Fruit fly (Drosophila melanogaster) whole organism, embryonic: Measurements from ENCODE around the gene CG16756.
A peak's percentile ranks its signal among the peaks of the same experiment; 100 is the strongest.

Experiments
- CG11085 ChIP-seq: fragments of 200-800 bp; sonication (Bioruptor generic); IDR thresholded peaks from 2 replicates; pipeline ENCODE4 v1.3.6; 2022; ENCODE audit warnings: missing biosample characterization, missing genetic modification characterization
- CG11695 ChIP-seq: fragments of 200-800 bp; sonication (Bioruptor generic); IDR thresholded peaks from 3 replicates; pipeline ENCODE4 v1.3.6; 2022; ENCODE audit warnings: missing biosample characterization, missing genetic modification characterization
- CG12299 ChIP-seq: fragments of 200-800 bp; sonication (Bioruptor generic); optimal IDR thresholded peaks from 2 replicates; lab custom pipeline; 2018; ENCODE audit warnings: missing biosample characterization, mild to moderate bottlenecking, missing genetic modification characterization
- CG1233 ChIP-seq: fragments of 200-800 bp; sonication (Bioruptor generic); optimal IDR thresholded peaks from 4 replicates; lab custom pipeline; 2018; ENCODE audit warnings: missing biosample characterization, mild to moderate bottlenecking, missing genetic modification characterization
- CG12942 ChIP-seq: fragments of 200-800 bp; sonication (Bioruptor generic); optimal IDR thresholded peaks from 3 replicates; lab custom pipeline; 2016; ENCODE audit warnings: missing biosample characterization, missing genetic modification characterization
- CG13123 ChIP-seq: fragments of 200-800 bp; sonication (Bioruptor generic); optimal IDR thresholded peaks from 2 replicates; lab custom pipeline; 2016; ENCODE audit warnings: missing biosample characterization, missing genetic modification characterization
- CG15514 ChIP-seq: fragments of 200-800 bp; sonication (Bioruptor generic); optimal IDR thresholded peaks from 3 replicates; lab custom pipeline; 2017; ENCODE audit warnings: missing biosample characterization, missing genetic modification characterization, mild to moderate bottlenecking, moderate library complexity, missing genetic modification reagents
- CG1603 ChIP-seq: fragments of 200-800 bp; sonication (Bioruptor generic); optimal IDR thresholded peaks from 2 replicates; lab custom pipeline; 2019; ENCODE audit warnings: missing biosample characterization, mild to moderate bottlenecking, missing genetic modification characterization, moderate library complexity
- CG16815 ChIP-seq: fragments of 200-800 bp; sonication (Bioruptor generic); optimal IDR thresholded peaks from 3 replicates; lab custom pipeline; 2017; ENCODE audit warnings: missing biosample characterization, mild to moderate bottlenecking, missing genetic modification characterization
- CG17361 ChIP-seq: fragments of 200-800 bp; sonication (Bioruptor generic); IDR thresholded peaks from 3 replicates; pipeline ENCODE4 v1.3.6; 2022; ENCODE audit warnings: missing biosample characterization, missing genetic modification characterization
- CG17568 ChIP-seq: fragments of 200-800 bp; sonication (Bioruptor generic); optimal IDR thresholded peaks from 2 replicates; lab custom pipeline; 2018; ENCODE audit warnings: missing biosample characterization, mild to moderate bottlenecking, missing genetic modification characterization, moderate library complexity
- CG3065 ChIP-seq: fragments of 200-800 bp; sonication (Bioruptor generic); optimal IDR thresholded peaks from 2 replicates; lab custom pipeline; 2016; ENCODE audit warnings: missing biosample characterization, missing genetic modification characterization
- CG31224 ChIP-seq: fragments of 200-800 bp; sonication (Bioruptor generic); IDR thresholded peaks from 2 replicates; pipeline ENCODE4 v1.3.6; 2022; ENCODE audit warnings: missing biosample characterization, missing genetic modification characterization
- CG4360 ChIP-seq: fragments of 200-800 bp; sonication (Bioruptor generic); IDR thresholded peaks from 2 replicates; pipeline ENCODE4 v1.3.6; 2022; ENCODE audit warnings: missing biosample characterization, missing genetic modification characterization
- CG4617 ChIP-seq: fragments of 200-800 bp; sonication (Bioruptor generic); optimal IDR thresholded peaks from 3 replicates; lab custom pipeline; 2016; ENCODE audit warnings: missing biosample characterization, missing genetic modification characterization, borderline replicate concordance
- CG6175 ChIP-seq: fragments of 200-800 bp; sonication (Bioruptor generic); IDR thresholded peaks from 3 replicates; pipeline ENCODE4 v1.3.6; 2022; ENCODE audit warnings: missing biosample characterization, missing genetic modification characterization
- CG6272 ChIP-seq: fragments of 200-800 bp; sonication (Bioruptor generic); IDR thresholded peaks from 2 replicates; pipeline ENCODE4 v1.3.6; 2022; ENCODE audit warnings: missing biosample characterization, missing genetic modification characterization
- CG6689 ChIP-seq: fragments of 200-800 bp; sonication (Bioruptor generic); IDR thresholded peaks from 2 replicates; pipeline ENCODE4 v1.3.6; 2022; ENCODE audit warnings: missing biosample characterization, missing genetic modification characterization
- CG9437 ChIP-seq: fragments of 200-800 bp; sonication (Bioruptor generic); optimal IDR thresholded peaks from 2 replicates; lab custom pipeline; 2018; ENCODE audit warnings: missing biosample characterization, mild to moderate bottlenecking, missing genetic modification characterization
- CHES-1-like ChIP-seq: fragments of 200-800 bp; sonication (Bioruptor generic); optimal IDR thresholded peaks from 2 replicates; lab custom pipeline; 2016; ENCODE audit warnings: missing biosample characterization, missing genetic modification characterization
- CrebB ChIP-seq: fragments of 200-800 bp; sonication (Bioruptor generic); optimal IDR thresholded peaks from 3 replicates; lab custom pipeline; 2018; ENCODE audit warnings: missing biosample characterization, mild to moderate bottlenecking, missing genetic modification characterization
- Fer3 ChIP-seq: fragments of 200-800 bp; sonication (Bioruptor generic); optimal IDR thresholded peaks from 2 replicates; lab custom pipeline; 2018; ENCODE audit warnings: missing biosample characterization, mild to moderate bottlenecking, missing genetic modification characterization, moderate library complexity
- Hr78 ChIP-seq, 2 experiments: fragments of 200-800 bp in 1 of 2; fragments of >200 bp in 1 of 2; sonication (Bioruptor generic) in 1 of 2; optimal IDR thresholded peaks; 2 replicates each; lab custom pipeline; 2017 to 2019; ENCODE audit warnings: missing biosample characterization in 2 of 2, missing genetic modification characterization in 2 of 2, mild to moderate bottlenecking in 1 of 2, moderate library complexity in 1 of 2
- Hsf ChIP-seq: fragments of 200-800 bp; sonication (Bioruptor generic); optimal IDR thresholded peaks from 3 replicates; lab custom pipeline; 2016; ENCODE audit warnings: missing biosample characterization, missing genetic modification characterization
- Mad ChIP-seq: fragments of 200-800 bp; sonication (Bioruptor generic); optimal IDR thresholded peaks from 2 replicates; lab custom pipeline; 2016; ENCODE audit warnings: missing biosample characterization, missing genetic modification characterization
- Mes4 ChIP-seq: fragments of 200-800 bp; sonication (Bioruptor generic); optimal IDR thresholded peaks from 2 replicates; lab custom pipeline; 2016; ENCODE audit warnings: missing biosample characterization, missing genetic modification characterization
- Pdp1 ChIP-seq, 2 experiments: fragments of 200-800 bp; sonication (Bioruptor generic); optimal IDR thresholded peaks; 3 replicates each; lab custom pipeline; 2016; ENCODE audit warnings: missing biosample characterization in 2 of 2, missing genetic modification characterization in 2 of 2, mild to moderate bottlenecking in 1 of 2, moderate library complexity in 1 of 2
- Sin3A ChIP-seq: fragments of >200 bp; optimal IDR thresholded peaks from 2 replicates; lab custom pipeline; 2018
- al ChIP-seq: fragments of 200-800 bp; sonication (Bioruptor generic); IDR thresholded peaks from 2 replicates; pipeline ENCODE4 v1.3.6; 2022; ENCODE audit warnings: missing biosample characterization, missing genetic modification characterization
- az2 ChIP-seq: fragments of 200-800 bp; sonication (Bioruptor generic); optimal IDR thresholded peaks from 3 replicates; lab custom pipeline; 2016; ENCODE audit warnings: missing biosample characterization, missing genetic modification characterization
- cg ChIP-seq: fragments of 200-800 bp; sonication (Bioruptor generic); optimal IDR thresholded peaks from 3 replicates; lab custom pipeline; 2019; ENCODE audit warnings: missing biosample characterization, mild to moderate bottlenecking, missing genetic modification characterization, moderate library complexity
- dimm ChIP-seq: fragments of 200-800 bp; sonication (Bioruptor generic); IDR thresholded peaks from 2 replicates; pipeline ENCODE4 v1.3.6; 2022; ENCODE audit warnings: missing biosample characterization, missing genetic modification characterization
- dm ChIP-seq: fragments of 200-800 bp; sonication (Bioruptor generic); optimal IDR thresholded peaks from 3 replicates; lab custom pipeline; 2016; ENCODE audit warnings: missing biosample characterization, missing genetic modification characterization
- jigr1 ChIP-seq: fragments of 200-800 bp; sonication (Bioruptor generic); IDR thresholded peaks from 3 replicates; pipeline ENCODE4 v1.3.6; 2022; ENCODE audit warnings: missing biosample characterization, missing genetic modification characterization
- jumu ChIP-seq: fragments of 200-800 bp; sonication (Bioruptor generic); optimal IDR thresholded peaks from 3 replicates; lab custom pipeline; 2016; ENCODE audit warnings: missing biosample characterization, missing genetic modification characterization
- lab ChIP-seq: fragments of 200-800 bp; sonication (Bioruptor generic); optimal IDR thresholded peaks from 3 replicates; lab custom pipeline; 2017; ENCODE audit warnings: missing biosample characterization, missing genetic modification characterization, mild to moderate bottlenecking, moderate library complexity, missing genetic modification reagents
- lola ChIP-seq, 3 experiments: fragments of >200 bp in 2 of 3; fragments of 200-800 bp in 1 of 3; sonication (Bioruptor generic) in 1 of 3; optimal IDR thresholded peaks; 2 replicates each; lab custom pipeline; 2017 to 2019; ENCODE audit warnings: missing biosample characterization in 3 of 3, missing genetic modification characterization in 3 of 3, mild to moderate bottlenecking in 1 of 3, moderate library complexity in 1 of 3
- nmo ChIP-seq: fragments of 200-800 bp; sonication (Bioruptor generic); optimal IDR thresholded peaks from 2 replicates; lab custom pipeline; 2018; ENCODE audit warnings: missing biosample characterization, mild to moderate bottlenecking, missing genetic modification characterization, moderate library complexity
- pan ChIP-seq, 4 experiments: fragments of >200 bp in 3 of 4; fragments of 200-800 bp in 1 of 4; sonication (Bioruptor generic) in 1 of 4; optimal IDR thresholded peaks in 3 of 4; IDR thresholded peaks in 1 of 4; 2 replicates each; pipeline versions ENCODE4 v1.3.6 to Lab custom; 2017 to 2022; ENCODE audit warnings: missing biosample characterization in 2 of 4, missing genetic modification characterization in 2 of 4, mixed read lengths in 1 of 4
- pzg ChIP-seq: fragments of 200-800 bp; sonication (Bioruptor generic); optimal IDR thresholded peaks from 3 replicates; lab custom pipeline; 2018; ENCODE audit warnings: missing biosample characterization, mild to moderate bottlenecking, missing genetic modification characterization, moderate library complexity
- run ChIP-seq: fragments of 200-800 bp; sonication (Bioruptor generic); optimal IDR thresholded peaks from 3 replicates; lab custom pipeline; 2018; ENCODE audit warnings: missing biosample characterization, mild to moderate bottlenecking, missing genetic modification characterization
- salm ChIP-seq: fragments of 200-800 bp; sonication (Bioruptor generic); optimal IDR thresholded peaks from 2 replicates; lab custom pipeline; 2018; ENCODE audit warnings: missing biosample characterization, mild to moderate bottlenecking, missing genetic modification characterization
- sim ChIP-seq: fragments of 200-800 bp; sonication (Bioruptor generic); IDR thresholded peaks from 2 replicates; pipeline ENCODE4 v1.3.6; 2022; ENCODE audit warnings: missing biosample characterization, missing genetic modification characterization
- sr ChIP-seq: fragments of 200-800 bp; sonication (Bioruptor generic); IDR thresholded peaks from 3 replicates; pipeline ENCODE4 v1.3.6; 2022; ENCODE audit warnings: missing biosample characterization, missing genetic modification characterization
- tna ChIP-seq: fragments of 200-800 bp; sonication (Bioruptor generic); IDR thresholded peaks from 2 replicates; pipeline ENCODE4 v1.3.6; 2022; ENCODE audit warnings: missing biosample characterization, missing genetic modification characterization; ENCODE audit not compliant: partially characterized antibody
- yki ChIP-seq: fragments of >200 bp; optimal IDR thresholded peaks from 3 replicates; lab custom pipeline; 2018
- zen ChIP-seq: fragments of 200-800 bp; sonication (Bioruptor generic); optimal IDR thresholded peaks from 3 replicates; lab custom pipeline; 2018; ENCODE audit warnings: missing biosample characterization, mild to moderate bottlenecking, missing genetic modification characterization, moderate library complexity
- zfh2 ChIP-seq: fragments of 200-800 bp; sonication (Bioruptor generic); optimal IDR thresholded peaks from 2 replicates; lab custom pipeline; 2016; ENCODE audit warnings: missing biosample characterization, missing genetic modification characterization

Gene CG16756

dm6 chrX:5429778-5430576 is 2.7 kb downstream of the CG16756 start (continued):
- TF ChIP-seq CG11695 (GFP tag; lab: Robert Waterston, UW) = peak; percentile 88
- TF ChIP-seq dm (GFP tag; lab: Kevin White, UChicago) = peak; percentile 27
- peak; percentile 55 for TF ChIP-seq Mad (GFP tag; lab: Kevin White, UChicago)
- TF ChIP-seq dimm (GFP tag; lab: Robert Waterston, UW) = 0 out of 2 replicates have a peak, but pooled peaks have one; percentile 36
- TF ChIP-seq az2 (GFP tag; lab: Kevin White, UChicago) = peak; percentile 68
- peak; percentile 74 for TF ChIP-seq CG12299 (tag; lab: Kevin White, UChicago)
- TF ChIP-seq CrebB (tag; lab: Kevin White, UChicago) = peak; percentile 64
- TF ChIP-seq CG4617 (GFP tag; lab: Kevin White, UChicago) = peak; percentile 11
- TF ChIP-seq CG17361 = peak; percentile 82
- no peak for TF ChIP-seq CG3065 (GFP tag; lab: Kevin White, UChicago)
- peak; percentile 54; the same call in 2 of the 3 replicates for TF ChIP-seq jigr1
- TF ChIP-seq CG6272 (GFP tag; lab: Robert Waterston, UW) = peak; percentile 58
- TF ChIP-seq Hsf (GFP tag; lab: Kevin White, UChicago) = peak; percentile 78
- peak; percentile 66 for TF ChIP-seq CG12942
- peak; percentile 90 for TF ChIP-seq lab (GFP tag; lab: Kevin White, UChicago)
- TF ChIP-seq Sin3A (lab: Kevin White, UChicago) = no peak
- peak; percentile 78 for TF ChIP-seq CG31224 (GFP tag; lab: Robert Waterston, UW)
- no peak for TF ChIP-seq pan (optimal IDR thresholded peaks at IDR 0.05; lab: Kevin White, UChicago)
- peak in 1 of 2 experiments; percentile 83 for TF ChIP-seq pan (GFP tag; optimal IDR thresholded peaks at IDR 0.05 in 1 of 2, IDR thresholded peaks at IDR 0.05 in 1 of 2)
- peak; percentile 85 for TF ChIP-seq CHES-1-like
- peak; percentile 79 for TF ChIP-seq nmo (GFP tag; lab: Kevin White, UChicago)
- TF ChIP-seq zen = no peak
- peak; percentile 71 for TF ChIP-seq zfh2 (GFP tag; lab: Kevin White, UChicago)
- TF ChIP-seq tna (GFP tag; lab: Robert Waterston, UW) = no peak
- no peak for TF ChIP-seq yki
- TF ChIP-seq Hr78 (GFP tag; optimal IDR thresholded peaks at IDR 0.05; lab: Kevin White, UChicago) = peak in 1 of 2 experiments; percentile 0
- TF ChIP-seq cg (GFP tag; lab: Kevin White, UChicago) = peak; percentile 34
- peak; percentile 75 for TF ChIP-seq CG15514
- TF ChIP-seq CG1233 (GFP tag; lab: Kevin White, UChicago) = peak; percentile 70
- TF ChIP-seq Fer3 = peak; percentile 83
- TF ChIP-seq CG4360 (GFP tag; lab: Robert Waterston, UW) = no peak
- TF ChIP-seq Pdp1 (GFP tag; optimal IDR thresholded peaks at IDR 0.05; lab: Kevin White, UChicago) = peak; percentile 70 to 79
- peak; percentile 69 for TF ChIP-seq CG17568 (GFP tag; lab: Kevin White, UChicago)
- TF ChIP-seq lola (GFP tag; optimal IDR thresholded peaks at IDR 0.05; lab: Kevin White, UChicago) = no peak
- TF ChIP-seq CG6175 (GFP tag; lab: Robert Waterston, UW) = peak; percentile 83; the same call in 2 of the 3 replicates
- no peak for TF ChIP-seq sr (GFP tag; lab: Robert Waterston, UW)
- peak; percentile 37 for TF ChIP-seq run (tag; lab: Kevin White, UChicago)
- peak; percentile 83 for TF ChIP-seq CG6689 (GFP tag; lab: Robert Waterston, UW)
- TF ChIP-seq CG9437 = peak; percentile 66
- TF ChIP-seq CG11085 = peak; percentile 64
- TF ChIP-seq pzg (GFP tag; lab: Kevin White, UChicago) = no peak
- TF ChIP-seq CG1603 (tag; lab: Kevin White, UChicago) = no peak
- peak; percentile 32 for TF ChIP-seq salm (tag; lab: Kevin White, UChicago)
- TF ChIP-seq Mes4 (GFP tag; lab: Kevin White, UChicago) = peak; percentile 36
- TF ChIP-seq CG16815 (GFP tag; lab: Kevin White, UChicago) = peak; percentile 63
- no peak for TF ChIP-seq CG13123 (GFP tag; lab: Kevin White, UChicago)
- peak; percentile 84 for TF ChIP-seq al
- TF ChIP-seq jumu (GFP tag; lab: Kevin White, UChicago) = peak; percentile 63
- TF ChIP-seq sim (GFP tag; lab: Robert Waterston, UW) = no peak
